Fruit fly (Drosophila melanogaster) whole organism, embryonic: Measurements from ENCODE around the gene Ada1-2.

Experiments
- Abd-B ChIP-seq: fragments of 200-800 bp; sonication (Bioruptor generic); optimal IDR thresholded peaks from 2 replicates; lab custom pipeline; 2018; ENCODE audit warnings: missing biosample characterization, mild to moderate bottlenecking, missing genetic modification characterization, moderate library complexity
- B-H1 ChIP-seq: fragments of 200-800 bp; sonication (Bioruptor generic); IDR thresholded peaks from 3 replicates; pipeline ENCODE4 v1.3.6; 2022; ENCODE audit warnings: missing biosample characterization, missing genetic modification characterization
- Blimp-1 ChIP-seq: fragments of 200-800 bp; sonication (Bioruptor generic); optimal IDR thresholded peaks from 3 replicates; lab custom pipeline; 2018; ENCODE audit warnings: missing biosample characterization, missing genetic modification characterization, mild to moderate bottlenecking, moderate library complexity, missing genetic modification reagents
- CG10431 ChIP-seq: fragments of 200-800 bp; sonication (Bioruptor generic); optimal IDR thresholded peaks from 3 replicates; lab custom pipeline; 2018; ENCODE audit warnings: missing biosample characterization, mild to moderate bottlenecking, missing genetic modification characterization
- CG10959 ChIP-seq: fragments of 200-800 bp; sonication (Bioruptor generic); IDR thresholded peaks from 2 replicates; pipeline ENCODE4 v1.3.6; 2022; ENCODE audit warnings: missing biosample characterization, missing genetic modification characterization
- CG10979 ChIP-seq: fragments of 200-800 bp; sonication (Bioruptor generic); optimal IDR thresholded peaks from 2 replicates; lab custom pipeline; 2018; ENCODE audit warnings: missing biosample characterization, mild to moderate bottlenecking, missing genetic modification characterization, moderate library complexity
- CG12104 ChIP-seq: fragments of 200-800 bp; sonication (Bioruptor generic); optimal IDR thresholded peaks from 3 replicates; lab custom pipeline; 2016; ENCODE audit warnings: missing biosample characterization, missing genetic modification characterization
- CG12659 ChIP-seq: fragments of 200-800 bp; sonication (Bioruptor generic); optimal IDR thresholded peaks from 3 replicates; lab custom pipeline; 2017; ENCODE audit warnings: mild to moderate bottlenecking, missing biosample characterization, missing genetic modification reagents, missing genetic modification characterization
- CG13624 ChIP-seq: fragments of 200-800 bp; sonication (Bioruptor generic); optimal IDR thresholded peaks from 2 replicates; lab custom pipeline; 2016; ENCODE audit warnings: missing biosample characterization, missing genetic modification characterization
- CG13775 ChIP-seq: fragments of 200-800 bp; sonication (Bioruptor generic); optimal IDR thresholded peaks from 3 replicates; lab custom pipeline; 2017; ENCODE audit warnings: missing biosample characterization, mild to moderate bottlenecking, missing genetic modification characterization
- CG16863 ChIP-seq: fragments of 200-800 bp; sonication (Bioruptor generic); optimal IDR thresholded peaks from 3 replicates; lab custom pipeline; 2016; ENCODE audit warnings: missing biosample characterization, missing genetic modification characterization
- CG17385 ChIP-seq: fragments of 200-800 bp; sonication (Bioruptor generic); optimal IDR thresholded peaks from 3 replicates; lab custom pipeline; 2018; ENCODE audit warnings: missing biosample characterization, mild to moderate bottlenecking, missing genetic modification characterization
- CG2129 ChIP-seq: fragments of 200-800 bp; sonication (Bioruptor generic); IDR thresholded peaks from 2 replicates; pipeline ENCODE4 v1.3.6; 2022; ENCODE audit warnings: missing biosample characterization, missing genetic modification characterization; ENCODE audit not compliant: partially characterized antibody
- CG2678 ChIP-seq: fragments of 200-800 bp; sonication (Bioruptor generic); optimal IDR thresholded peaks from 3 replicates; lab custom pipeline; 2019; ENCODE audit warnings: missing biosample characterization, mild to moderate bottlenecking, missing genetic modification characterization, moderate library complexity
- CG30403 ChIP-seq: fragments of 200-800 bp; sonication (Bioruptor generic); optimal IDR thresholded peaks from 3 replicates; lab custom pipeline; 2016; ENCODE audit warnings: missing biosample characterization, missing genetic modification characterization
- CG34376 ChIP-seq: fragments of 200-800 bp; sonication (Bioruptor generic); optimal IDR thresholded peaks from 2 replicates; lab custom pipeline; 2018; ENCODE audit warnings: missing biosample characterization, mild to moderate bottlenecking, missing genetic modification characterization
- CG3995 ChIP-seq: fragments of 200-800 bp; sonication (Bioruptor generic); optimal IDR thresholded peaks from 3 replicates; lab custom pipeline; 2016; ENCODE audit warnings: missing biosample characterization, missing genetic modification characterization
- CG6791 ChIP-seq: fragments of 200-800 bp; sonication (Bioruptor generic); IDR thresholded peaks from 3 replicates; pipeline ENCODE4 v1.3.6; 2022; ENCODE audit warnings: missing biosample characterization, missing genetic modification characterization; ENCODE audit not compliant: partially characterized antibody
- CG8290 ChIP-seq, 3 experiments: fragments of 200-800 bp; sonication (Bioruptor generic); optimal IDR thresholded peaks; 2 replicates each; lab custom pipeline; 2016 to 2019; ENCODE audit warnings: missing biosample characterization in 3 of 3, missing genetic modification characterization in 3 of 3, mild to moderate bottlenecking in 2 of 3, moderate library complexity in 1 of 3
- CG8359 ChIP-seq: fragments of 200-800 bp; sonication (Bioruptor generic); optimal IDR thresholded peaks from 2 replicates; lab custom pipeline; 2017; ENCODE audit warnings: missing biosample characterization, mild to moderate bottlenecking, missing genetic modification characterization, borderline replicate concordance
- CG9817 ChIP-seq: fragments of 200-800 bp; sonication (Bioruptor generic); optimal IDR thresholded peaks from 2 replicates; lab custom pipeline; 2018; ENCODE audit warnings: missing biosample characterization, mild to moderate bottlenecking, missing genetic modification characterization, moderate library complexity
- CG9876 ChIP-seq: fragments of 200-800 bp; sonication (Bioruptor generic); optimal IDR thresholded peaks from 2 replicates; lab custom pipeline; 2016; ENCODE audit warnings: missing biosample characterization, missing genetic modification characterization
- CG9932 ChIP-seq: fragments of 200-800 bp; sonication (Bioruptor generic); IDR thresholded peaks from 2 replicates; pipeline ENCODE4 v1.3.6; 2022; ENCODE audit warnings: missing biosample characterization, missing genetic modification characterization
- Camta ChIP-seq: fragments of 200-800 bp; sonication (Bioruptor generic); optimal IDR thresholded peaks from 2 replicates; lab custom pipeline; 2016; ENCODE audit warnings: missing biosample characterization, missing genetic modification characterization
- Dad ChIP-seq: fragments of 200-800 bp; sonication (Bioruptor generic); optimal IDR thresholded peaks from 3 replicates; lab custom pipeline; 2016; ENCODE audit warnings: missing biosample characterization, missing genetic modification characterization
- Dbx ChIP-seq: fragments of 200-800 bp; sonication (Bioruptor generic); IDR thresholded peaks from 3 replicates; pipeline ENCODE4 v1.3.6; 2022; ENCODE audit warnings: missing biosample characterization, missing genetic modification characterization
- E2f1 ChIP-seq: fragments of 200-800 bp; sonication (Bioruptor generic); IDR thresholded peaks from 2 replicates; pipeline ENCODE4 v1.3.6; 2022; ENCODE audit warnings: missing biosample characterization, missing genetic modification characterization
- Hr39 ChIP-seq: fragments of >200 bp; optimal IDR thresholded peaks from 2 replicates; lab custom pipeline; 2017
- Nf-YB ChIP-seq: fragments of 200-800 bp; sonication (Bioruptor generic); optimal IDR thresholded peaks from 3 replicates; lab custom pipeline; 2019; ENCODE audit warnings: missing biosample characterization, mild to moderate bottlenecking, missing genetic modification characterization, moderate library complexity
- Optix ChIP-seq: fragments of 200-800 bp; sonication (Bioruptor generic); IDR thresholded peaks from 3 replicates; pipeline ENCODE4 v1.3.6; 2022; ENCODE audit warnings: missing biosample characterization, missing genetic modification characterization
- Sox100B ChIP-seq: fragments of 200-800 bp; sonication (Bioruptor generic); optimal IDR thresholded peaks from 3 replicates; lab custom pipeline; 2018; ENCODE audit warnings: missing biosample characterization, mild to moderate bottlenecking, missing genetic modification characterization
- Trl ChIP-seq, 3 experiments: fragments of >200 bp in 2 of 3; fragments of 200-800 bp in 1 of 3; sonication (Bioruptor generic) in 1 of 3; optimal IDR thresholded peaks; 2 replicates in 1 of 3; 3 replicates in 2 of 3; lab custom pipeline; 2016 to 2017; ENCODE audit warnings: missing biosample characterization in 1 of 3, missing genetic modification characterization in 1 of 3
- Vsx1 ChIP-seq: fragments of 200-800 bp; sonication (Bioruptor generic); optimal IDR thresholded peaks from 2 replicates; lab custom pipeline; 2017; ENCODE audit warnings: missing biosample characterization, mild to moderate bottlenecking, missing genetic modification characterization, missing genetic modification reagents
- bcd ChIP-seq: fragments of 200-800 bp; sonication (Bioruptor generic); optimal IDR thresholded peaks from 2 replicates; lab custom pipeline; 2017; ENCODE audit warnings: missing biosample characterization, mild to moderate bottlenecking, missing genetic modification characterization
- crol ChIP-seq: fragments of 200-800 bp; sonication (Bioruptor generic); IDR thresholded peaks from 2 replicates; pipeline ENCODE4 v1.3.6; 2022; ENCODE audit warnings: missing biosample characterization, missing genetic modification characterization
- dati ChIP-seq: fragments of 200-800 bp; sonication (Bioruptor generic); IDR thresholded peaks from 2 replicates; pipeline ENCODE4 v1.3.6; 2022; ENCODE audit warnings: missing biosample characterization, missing genetic modification characterization
- dimm ChIP-seq: fragments of 200-800 bp; sonication (Bioruptor generic); IDR thresholded peaks from 2 replicates; pipeline ENCODE4 v1.3.6; 2022; ENCODE audit warnings: missing biosample characterization, missing genetic modification characterization
- esg ChIP-seq: fragments of 200-800 bp; sonication (Bioruptor generic); conservative IDR thresholded peaks from 2 replicates; pipeline ENCODE4 v1.3.6; 2022; ENCODE audit warnings: missing biosample characterization, missing genetic modification characterization
- fd96Cb ChIP-seq: fragments of 200-800 bp; sonication (Bioruptor generic); optimal IDR thresholded peaks from 2 replicates; lab custom pipeline; 2018; ENCODE audit warnings: missing biosample characterization, mild to moderate bottlenecking, missing genetic modification characterization, moderate library complexity
- fru ChIP-seq: fragments of >200 bp; optimal IDR thresholded peaks from 2 replicates; lab custom pipeline; 2017
- h ChIP-seq: fragments of >200 bp; optimal IDR thresholded peaks from 2 replicates; lab custom pipeline; 2017
- mld ChIP-seq: fragments of 200-800 bp; sonication (Bioruptor generic); IDR thresholded peaks from 3 replicates; pipeline ENCODE4 v1.3.6; 2022; ENCODE audit warnings: missing biosample characterization, missing genetic modification characterization; ENCODE audit not compliant: partially characterized antibody
- pita ChIP-seq: fragments of 200-800 bp; sonication (Bioruptor generic); optimal IDR thresholded peaks from 2 replicates; lab custom pipeline; 2017; ENCODE audit warnings: missing biosample characterization, mild to moderate bottlenecking, missing genetic modification characterization
- run ChIP-seq: fragments of 200-800 bp; sonication (Bioruptor generic); optimal IDR thresholded peaks from 3 replicates; lab custom pipeline; 2018; ENCODE audit warnings: missing biosample characterization, mild to moderate bottlenecking, missing genetic modification characterization
- sens-2 ChIP-seq: fragments of 200-800 bp; sonication (Bioruptor generic); IDR thresholded peaks from 2 replicates; pipeline ENCODE4 v1.3.6; 2022; ENCODE audit warnings: missing biosample characterization, missing genetic modification characterization
- sug ChIP-seq: fragments of 200-800 bp; optimal IDR thresholded peaks from 2 replicates; lab custom pipeline; 2019; ENCODE audit warnings: missing biosample characterization, mild to moderate bottlenecking, missing genetic modification characterization, moderate library complexity
- tgo ChIP-seq: fragments of 200-800 bp; sonication (Bioruptor generic); IDR thresholded peaks from 3 replicates; pipeline ENCODE4 v1.3.6; 2022; ENCODE audit warnings: missing biosample characterization, missing genetic modification characterization
- tup ChIP-seq: fragments of 200-800 bp; sonication (Bioruptor generic); optimal IDR thresholded peaks from 2 replicates; lab custom pipeline; 2016; ENCODE audit warnings: missing biosample characterization, mild to moderate bottlenecking, missing genetic modification characterization, moderate library complexity

The Ada1-2 gene

DNA sequence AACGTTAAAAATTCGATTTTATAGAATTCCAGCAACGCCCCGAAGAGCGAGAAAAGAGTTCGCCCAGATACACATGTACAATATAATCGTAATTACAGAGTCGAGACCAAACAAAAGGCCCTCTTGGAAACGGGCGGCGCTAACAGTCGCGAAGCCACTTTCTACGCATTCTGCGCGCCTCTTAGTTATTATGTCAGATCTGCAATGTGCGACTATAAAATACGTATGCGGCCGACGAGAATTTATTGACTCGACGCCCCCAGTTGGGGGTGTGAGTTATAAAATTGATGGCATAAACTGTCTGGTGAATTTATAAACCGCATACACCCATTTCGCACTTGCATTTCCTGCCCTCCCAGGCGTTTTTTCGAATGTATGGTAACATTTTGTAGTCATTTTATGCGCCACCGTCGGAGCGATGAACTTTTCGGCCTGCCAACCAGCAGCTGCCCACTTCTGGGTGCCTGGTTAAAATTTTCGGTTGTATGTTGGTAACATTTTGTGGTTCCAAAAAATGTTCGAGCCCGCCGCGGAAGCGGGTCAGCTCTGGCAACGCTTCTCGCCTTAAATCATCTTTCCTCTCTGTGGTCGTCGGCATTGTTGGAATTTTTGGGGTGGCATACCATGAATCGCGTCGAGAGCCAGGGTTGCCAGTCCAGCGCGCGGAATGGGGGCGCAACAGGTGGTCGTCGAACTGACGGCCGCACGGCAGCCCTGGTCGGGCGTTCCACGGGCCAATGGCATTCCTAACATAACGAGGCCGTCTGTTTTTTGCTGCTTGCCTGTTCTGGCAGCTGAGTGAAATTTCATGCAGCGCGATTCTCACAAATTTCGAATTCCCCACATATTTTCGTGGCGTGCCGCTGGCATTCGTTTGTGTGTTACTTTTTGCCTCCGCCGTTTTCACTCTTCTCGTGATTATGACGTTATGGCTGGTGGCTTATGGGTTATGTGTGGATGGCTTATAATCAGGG lies 19.3 kb downstream of the Ada1-2 start (continued):
- peak; percentile 30 for TF ChIP-seq CG13775
- no peak for TF ChIP-seq CG9932
- TF ChIP-seq CG8290 (GFP tag; optimal IDR thresholded peaks at IDR 0.05; lab: Kevin White, UChicago) = no peak
- peak; percentile 15 to 96 for TF ChIP-seq CG8290 (tag; optimal IDR thresholded peaks at IDR 0.05; lab: Kevin White, UChicago)
- no peak for TF ChIP-seq crol
- TF ChIP-seq Optix (GFP tag; lab: Robert Waterston, UW) = no peak
- peak; percentile 65 for TF ChIP-seq CG10979
- no peak for TF ChIP-seq CG12104 (GFP tag; lab: Kevin White, UChicago)
- TF ChIP-seq CG34376 (GFP tag; lab: Kevin White, UChicago) = peak; percentile 82
- TF ChIP-seq B-H1 (GFP tag; lab: Robert Waterston, UW) = no peak
- TF ChIP-seq Camta (GFP tag; lab: Kevin White, UChicago) = peak; percentile 25
- TF ChIP-seq fd96Cb = peak; percentile 26
- TF ChIP-seq Sox100B (GFP tag; lab: Kevin White, UChicago) = no peak
- TF ChIP-seq esg = no peak
- TF ChIP-seq CG9876 (GFP tag; lab: Kevin White, UChicago) = no peak
- peak; percentile 56 for TF ChIP-seq Abd-B
- TF ChIP-seq bcd (GFP tag; lab: Kevin White, UChicago) = peak; percentile 75
- no peak for TF ChIP-seq CG6791
- TF ChIP-seq E2f1 (GFP tag; lab: Robert Waterston, UW) = no peak
- peak; percentile 97 for TF ChIP-seq run (tag; lab: Kevin White, UChicago)
- peak; percentile 24 for TF ChIP-seq tup (GFP tag; lab: Kevin White, UChicago)
- TF ChIP-seq Trl (optimal IDR thresholded peaks at IDR 0.05; lab: Kevin White, UChicago) = peak in 1 of 2 experiments; percentile 7
- TF ChIP-seq Trl (GFP tag; optimal IDR thresholded peaks at IDR 0.05; lab: Kevin White, UChicago) = peak; percentile 64
- TF ChIP-seq dimm (GFP tag; lab: Robert Waterston, UW) = no peak
- TF ChIP-seq CG8359 (GFP tag; lab: Kevin White, UChicago) = peak; percentile 35
- peak; percentile 40 for TF ChIP-seq CG9817
- TF ChIP-seq tgo (GFP tag; lab: Robert Waterston, UW) = no peak
- TF ChIP-seq pita (GFP tag; lab: Kevin White, UChicago) = no peak
- TF ChIP-seq CG10431 (GFP tag; lab: Kevin White, UChicago) = peak; percentile 51
- TF ChIP-seq CG12659 (GFP tag; lab: Kevin White, UChicago) = peak; percentile 74
- no peak for TF ChIP-seq Hr39 (lab: Kevin White, UChicago)
- no peak for TF ChIP-seq dati (GFP tag; lab: Robert Waterston, UW)
- TF ChIP-seq sens-2 (GFP tag; lab: Robert Waterston, UW) = no peak
- no peak for TF ChIP-seq Dbx (GFP tag; lab: Robert Waterston, UW)
- no peak for TF ChIP-seq CG2129 (GFP tag; lab: Robert Waterston, UW)
- peak; percentile 88 for TF ChIP-seq CG13624 (GFP tag; lab: Kevin White, UChicago)
- peak; percentile 51 for TF ChIP-seq Vsx1 (GFP tag; lab: Kevin White, UChicago)
- TF ChIP-seq h = no peak
- peak; percentile 68 for TF ChIP-seq CG16863
- peak; percentile 49 for TF ChIP-seq CG17385 (GFP tag; lab: Kevin White, UChicago)
- TF ChIP-seq Dad = peak; percentile 79
- TF ChIP-seq mld = no peak
- peak; percentile 71 for TF ChIP-seq CG2678 (tag; lab: Kevin White, UChicago)
- no peak for TF ChIP-seq fru
- peak; percentile 87 for TF ChIP-seq CG3995 (GFP tag; lab: Kevin White, UChicago)
- TF ChIP-seq sug (tag; lab: Kevin White, UChicago) = peak; percentile 100
- peak; percentile 88 for TF ChIP-seq Nf-YB (GFP tag; lab: Kevin White, UChicago)
- TF ChIP-seq CG30403 (GFP tag; lab: Kevin White, UChicago) = peak; percentile 72
- no peak for TF ChIP-seq CG10959 (GFP tag; lab: Robert Waterston, UW)
- peak; percentile 75 for TF ChIP-seq Blimp-1 (GFP tag; lab: Kevin White, UChicago)
